Fruit fly (Drosophila melanogaster) whole organism, embryonic: ENCODE results near the gene Patr-1.

ENCODE experiments used
- Abd-B ChIP-seq: fragments of 200-800 bp; sonication (Bioruptor generic); optimal IDR thresholded peaks from 2 replicates; lab custom pipeline; 2018; ENCODE audit warnings: missing biosample characterization, mild to moderate bottlenecking, missing genetic modification characterization, moderate library complexity
- CG10654 ChIP-seq: fragments of 200-800 bp; sonication (Bioruptor generic); optimal IDR thresholded peaks from 2 replicates; lab custom pipeline; 2016; ENCODE audit warnings: missing biosample characterization, missing genetic modification characterization
- CG11085 ChIP-seq: fragments of 200-800 bp; sonication (Bioruptor generic); IDR thresholded peaks from 2 replicates; pipeline ENCODE4 v1.3.6; 2022; ENCODE audit warnings: missing biosample characterization, missing genetic modification characterization
- CG11695 ChIP-seq: fragments of 200-800 bp; sonication (Bioruptor generic); IDR thresholded peaks from 3 replicates; pipeline ENCODE4 v1.3.6; 2022; ENCODE audit warnings: missing biosample characterization, missing genetic modification characterization
- CG13424 ChIP-seq: fragments of 200-800 bp; sonication (Bioruptor generic); optimal IDR thresholded peaks from 2 replicates; lab custom pipeline; 2019; ENCODE audit warnings: missing biosample characterization, mild to moderate bottlenecking, missing genetic modification characterization, moderate library complexity
- CG14710 ChIP-seq: fragments of 200-800 bp; sonication (Bioruptor generic); optimal IDR thresholded peaks from 3 replicates; lab custom pipeline; 2019; ENCODE audit warnings: missing biosample characterization, mild to moderate bottlenecking, missing genetic modification characterization, moderate library complexity
- CG15601 ChIP-seq: fragments of 200-800 bp; sonication (Bioruptor generic); optimal IDR thresholded peaks from 3 replicates; lab custom pipeline; 2019; ENCODE audit warnings: missing biosample characterization, mild to moderate bottlenecking, missing genetic modification characterization, moderate library complexity
- CG18619 ChIP-seq: fragments of 200-800 bp; sonication (Bioruptor generic); optimal IDR thresholded peaks from 3 replicates; lab custom pipeline; 2017; ENCODE audit warnings: missing biosample characterization, mild to moderate bottlenecking, missing genetic modification characterization
- CG2116 ChIP-seq: fragments of 200-800 bp; sonication (Bioruptor generic); optimal IDR thresholded peaks from 3 replicates; lab custom pipeline; 2018; ENCODE audit warnings: missing biosample characterization, mild to moderate bottlenecking, missing genetic modification characterization
- CG2712 ChIP-seq: fragments of 200-800 bp; optimal IDR thresholded peaks from 3 replicates; lab custom pipeline; 2019; ENCODE audit warnings: missing biosample characterization, mild to moderate bottlenecking, missing genetic modification characterization, moderate library complexity
- CG2889 ChIP-seq: fragments of 200-800 bp; sonication (Bioruptor generic); IDR thresholded peaks from 3 replicates; pipeline ENCODE4 v1.3.6; 2022; ENCODE audit warnings: missing biosample characterization, missing genetic modification characterization
- CG3065 ChIP-seq: fragments of 200-800 bp; sonication (Bioruptor generic); optimal IDR thresholded peaks from 2 replicates; lab custom pipeline; 2016; ENCODE audit warnings: missing biosample characterization, missing genetic modification characterization
- CG34422 ChIP-seq: fragments of 200-800 bp; sonication (Bioruptor generic); IDR thresholded peaks from 3 replicates; pipeline ENCODE4 v1.3.6; 2022; ENCODE audit warnings: missing biosample characterization, missing genetic modification characterization
- CG4424 ChIP-seq: fragments of 200-800 bp; sonication (Bioruptor generic); optimal IDR thresholded peaks from 3 replicates; lab custom pipeline; 2016; ENCODE audit warnings: missing biosample characterization, missing genetic modification characterization
- CG7963 ChIP-seq: fragments of 200-800 bp; sonication (Bioruptor generic); IDR thresholded peaks from 3 replicates; pipeline ENCODE4 v1.3.6; 2022; ENCODE audit warnings: missing biosample characterization, missing genetic modification characterization; ENCODE audit not compliant: partially characterized antibody
- CG8765 ChIP-seq: fragments of 200-800 bp; sonication (Bioruptor generic); IDR thresholded peaks from 2 replicates; pipeline ENCODE4 v1.3.6; 2022; ENCODE audit warnings: missing biosample characterization, missing genetic modification characterization
- Drgx ChIP-seq: fragments of 200-800 bp; sonication (Bioruptor generic); IDR thresholded peaks from 2 replicates; pipeline ENCODE4 v1.3.6; 2022; ENCODE audit warnings: missing biosample characterization, missing genetic modification characterization
- HLH4C ChIP-seq: fragments of 200-800 bp; sonication (Bioruptor generic); IDR thresholded peaks from 3 replicates; pipeline ENCODE4 v1.3.6; 2022; ENCODE audit warnings: missing biosample characterization, missing genetic modification characterization; ENCODE audit not compliant: partially characterized antibody
- Hr3 ChIP-seq: fragments of 200-800 bp; sonication (Bioruptor generic); optimal IDR thresholded peaks from 3 replicates; lab custom pipeline; 2016; ENCODE audit warnings: missing biosample characterization, missing genetic modification characterization
- Hr78 ChIP-seq, 2 experiments: fragments of 200-800 bp in 1 of 2; fragments of >200 bp in 1 of 2; sonication (Bioruptor generic) in 1 of 2; optimal IDR thresholded peaks; 2 replicates each; lab custom pipeline; 2017 to 2019; ENCODE audit warnings: missing biosample characterization in 2 of 2, missing genetic modification characterization in 2 of 2, mild to moderate bottlenecking in 1 of 2, moderate library complexity in 1 of 2
- Lim3 ChIP-seq: fragments of 200-800 bp; sonication (Bioruptor generic); IDR thresholded peaks from 2 replicates; pipeline ENCODE4 v1.3.6; 2022; ENCODE audit warnings: missing biosample characterization, missing genetic modification characterization
- Max ChIP-seq: fragments of 200-800 bp; sonication (Bioruptor generic); optimal IDR thresholded peaks from 2 replicates; lab custom pipeline; 2016; ENCODE audit warnings: missing biosample characterization, mild to moderate bottlenecking, missing genetic modification characterization
- NFAT ChIP-seq: fragments of 200-800 bp; sonication (Bioruptor generic); IDR thresholded peaks from 2 replicates; pipeline ENCODE4 v1.3.6; 2022; ENCODE audit warnings: missing biosample characterization, missing genetic modification characterization
- Oli ChIP-seq: fragments of 200-800 bp; sonication (Bioruptor generic); optimal IDR thresholded peaks from 2 replicates; lab custom pipeline; 2018; ENCODE audit warnings: missing biosample characterization, mild to moderate bottlenecking, missing genetic modification characterization, moderate library complexity
- Ptx1 ChIP-seq: fragments of 200-800 bp; sonication (Bioruptor generic); IDR thresholded peaks from 2 replicates; pipeline ENCODE4 v1.3.6; 2022; ENCODE audit warnings: missing biosample characterization, missing genetic modification characterization
- aop ChIP-seq: fragments of 200-800 bp; sonication (Bioruptor generic); IDR thresholded peaks from 2 replicates; pipeline ENCODE4 v1.3.6; 2022; ENCODE audit warnings: missing biosample characterization, missing genetic modification characterization
- bigmax ChIP-seq: fragments of 200-800 bp; sonication (Bioruptor generic); optimal IDR thresholded peaks from 2 replicates; lab custom pipeline; 2018; ENCODE audit warnings: missing biosample characterization, mild to moderate bottlenecking, missing genetic modification characterization
- chm ChIP-seq: fragments of 200-800 bp; sonication (Bioruptor generic); IDR thresholded peaks from 2 replicates; pipeline ENCODE4 v1.3.6; 2022; ENCODE audit warnings: missing biosample characterization, missing genetic modification characterization
- chn ChIP-seq: fragments of 200-800 bp; sonication (Bioruptor generic); optimal IDR thresholded peaks from 2 replicates; lab custom pipeline; 2016; ENCODE audit warnings: missing biosample characterization, missing genetic modification characterization
- da ChIP-seq: fragments of 200-800 bp; sonication (Bioruptor generic); optimal IDR thresholded peaks from 2 replicates; lab custom pipeline; 2016; ENCODE audit warnings: missing biosample characterization, missing genetic modification characterization
- dmrt11E ChIP-seq: fragments of 200-800 bp; sonication (Bioruptor generic); optimal IDR thresholded peaks from 3 replicates; lab custom pipeline; 2018; ENCODE audit warnings: missing biosample characterization, mild to moderate bottlenecking, missing genetic modification characterization, moderate library complexity
- en ChIP-seq: fragments of 200-800 bp; sonication (Bioruptor generic); optimal IDR thresholded peaks from 2 replicates; lab custom pipeline; 2016; ENCODE audit warnings: missing biosample characterization, missing genetic modification characterization
- gcm ChIP-seq: fragments of 200-800 bp; sonication (Bioruptor generic); optimal IDR thresholded peaks from 2 replicates; lab custom pipeline; 2019; ENCODE audit warnings: missing biosample characterization, mild to moderate bottlenecking, missing genetic modification characterization, moderate library complexity
- jumu ChIP-seq: fragments of 200-800 bp; sonication (Bioruptor generic); optimal IDR thresholded peaks from 3 replicates; lab custom pipeline; 2016; ENCODE audit warnings: missing biosample characterization, missing genetic modification characterization
- kah ChIP-seq: fragments of 200-800 bp; sonication (Bioruptor generic); optimal IDR thresholded peaks from 2 replicates; lab custom pipeline; 2018; ENCODE audit warnings: missing biosample characterization, mild to moderate bottlenecking, missing genetic modification characterization
- klu ChIP-seq: fragments of 200-800 bp; sonication (Bioruptor generic); IDR thresholded peaks from 2 replicates; pipeline ENCODE4 v1.3.6; 2022; ENCODE audit warnings: missing biosample characterization, missing genetic modification characterization
- lola ChIP-seq, 3 experiments: fragments of >200 bp in 2 of 3; fragments of 200-800 bp in 1 of 3; sonication (Bioruptor generic) in 1 of 3; optimal IDR thresholded peaks; 2 replicates each; lab custom pipeline; 2017 to 2019; ENCODE audit warnings: missing biosample characterization in 3 of 3, missing genetic modification characterization in 3 of 3, mild to moderate bottlenecking in 1 of 3, moderate library complexity in 1 of 3
- mam ChIP-seq: fragments of 200-800 bp; sonication (Bioruptor generic); optimal IDR thresholded peaks from 3 replicates; lab custom pipeline; 2016; ENCODE audit warnings: missing biosample characterization, missing genetic modification characterization
- mld ChIP-seq: fragments of 200-800 bp; sonication (Bioruptor generic); IDR thresholded peaks from 3 replicates; pipeline ENCODE4 v1.3.6; 2022; ENCODE audit warnings: missing biosample characterization, missing genetic modification characterization; ENCODE audit not compliant: partially characterized antibody
- nerfin-1 ChIP-seq: fragments of 200-800 bp; sonication (Bioruptor generic); optimal IDR thresholded peaks from 3 replicates; lab custom pipeline; 2019; ENCODE audit warnings: missing biosample characterization, mild to moderate bottlenecking, missing genetic modification characterization, moderate library complexity
- pum ChIP-seq: fragments of 200-800 bp; sonication (Bioruptor generic); optimal IDR thresholded peaks from 2 replicates; lab custom pipeline; 2016; ENCODE audit warnings: missing biosample characterization, missing genetic modification characterization
- ssp ChIP-seq: fragments of 200-800 bp; sonication (Bioruptor generic); IDR thresholded peaks from 2 replicates; pipeline ENCODE4 v1.3.6; 2022; ENCODE audit warnings: missing biosample characterization, missing genetic modification characterization
- stwl ChIP-seq: fragments of 200-800 bp; sonication (Bioruptor generic); optimal IDR thresholded peaks from 3 replicates; lab custom pipeline; 2018; ENCODE audit warnings: missing biosample characterization, mild to moderate bottlenecking, missing genetic modification characterization, moderate library complexity
- tup ChIP-seq: fragments of 200-800 bp; sonication (Bioruptor generic); optimal IDR thresholded peaks from 2 replicates; lab custom pipeline; 2016; ENCODE audit warnings: missing biosample characterization, mild to moderate bottlenecking, missing genetic modification characterization, moderate library complexity
- twi ChIP-seq: fragments of 200-800 bp; optimal IDR thresholded peaks from 2 replicates; lab custom pipeline; 2019; ENCODE audit warnings: missing biosample characterization, mild to moderate bottlenecking, missing genetic modification characterization, moderate library complexity
- unpg ChIP-seq: fragments of 200-800 bp; sonication (Bioruptor generic); optimal IDR thresholded peaks from 3 replicates; lab custom pipeline; 2018; ENCODE audit warnings: missing biosample characterization, mild to moderate bottlenecking, missing genetic modification characterization, moderate library complexity
- z ChIP-seq: fragments of 200-800 bp; sonication (Bioruptor generic); IDR thresholded peaks from 3 replicates; pipeline ENCODE4 v1.3.6; 2022; ENCODE audit warnings: missing biosample characterization, missing genetic modification characterization
- zfh2 ChIP-seq: fragments of 200-800 bp; sonication (Bioruptor generic); optimal IDR thresholded peaks from 2 replicates; lab custom pipeline; 2016; ENCODE audit warnings: missing biosample characterization, missing genetic modification characterization

Gene Patr-1

DNA sequence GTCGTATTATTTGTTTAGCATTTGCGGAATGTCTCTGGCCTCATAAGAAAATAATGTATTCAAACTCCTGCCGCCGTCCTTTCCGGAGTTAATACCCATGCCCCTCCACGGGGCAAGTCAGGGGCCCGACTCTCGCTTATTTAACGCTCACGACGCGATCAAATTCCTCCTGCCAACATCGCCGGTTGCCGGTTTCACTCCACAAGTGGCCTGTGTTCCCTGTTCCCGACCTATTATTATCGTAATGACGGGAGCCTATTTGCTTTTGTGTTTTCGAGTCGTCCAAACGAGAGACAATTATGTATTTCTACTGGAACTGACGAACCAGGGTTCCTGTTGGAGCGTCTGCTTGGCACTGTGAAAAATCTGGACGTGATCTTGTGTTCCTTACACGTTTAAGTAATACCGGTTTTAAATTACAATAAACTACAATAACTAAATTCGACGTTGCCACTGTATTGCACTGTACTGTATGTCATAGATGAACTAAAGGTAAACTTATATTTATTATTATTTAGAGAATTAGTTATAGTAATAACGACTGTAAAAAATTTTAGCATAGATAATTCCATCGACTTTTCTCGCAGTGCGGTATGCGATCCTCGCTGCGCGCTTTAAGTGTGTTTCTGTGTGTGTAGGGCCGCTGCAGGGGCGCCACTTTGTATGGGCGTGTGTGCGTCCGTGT lies 9.2 kb downstream of the Patr-1 start (continued):
- TF ChIP-seq Drgx (GFP tag; lab: Robert Waterston, UW) (peak; percentile 12; the same call in 1 of the 2 replicates), Ptx1 (no peak), jumu (GFP tag; lab: Kevin White, UChicago) (peak; percentile 10), CG3065 (no peak), Hr3 (GFP tag; lab: Kevin White, UChicago) (peak; percentile 39), pum (GFP tag; lab: Kevin White, UChicago) (peak; percentile 25), zfh2 (GFP tag; lab: Kevin White, UChicago) (no peak), CG34422 (GFP tag; lab: Robert Waterston, UW) (peak; percentile 68; the same call in 2 of the 3 replicates), Hr78 (GFP tag; optimal IDR thresholded peaks at IDR 0.05; lab: Kevin White, UChicago) (no peak), lola (GFP tag; optimal IDR thresholded peaks at IDR 0.05; lab: Kevin White, UChicago) (peak in 1 of 3 experiments; percentile 88), Lim3 (GFP tag; lab: Robert Waterston, UW) (no peak), CG11085 (GFP tag; lab: Robert Waterston, UW) (no peak), CG14710 (tag; lab: Kevin White, UChicago) (peak; percentile 79), twi (tag; lab: Kevin White, UChicago) (peak; percentile 71), CG11695 (GFP tag; lab: Robert Waterston, UW) (peak; percentile 18; the same call in 1 of the 3 replicates), chn (peak; percentile 29), stwl (tag; lab: Kevin White, UChicago) (no peak), klu (no peak), nerfin-1 (peak; percentile 7), CG7963 (no peak), dmrt11E (tag; lab: Kevin White, UChicago) (peak; percentile 92), CG4424 (GFP tag; lab: Kevin White, UChicago) (peak; percentile 63), bigmax (GFP tag; lab: Kevin White, UChicago) (no peak), CG13424 (tag; lab: Kevin White, UChicago) (peak; percentile 33), mld (GFP tag; lab: Robert Waterston, UW) (no peak), z (GFP tag; lab: Robert Waterston, UW) (0 out of 3 replicates have a peak, but pooled peaks have one; percentile 7), unpg (peak; percentile 41), chm (GFP tag; lab: Robert Waterston, UW) (no peak), CG10654 (peak; percentile 1), CG2116 (GFP tag; lab: Kevin White, UChicago) (peak; percentile 3), en (no peak), mam (GFP tag; lab: Kevin White, UChicago) (no peak), NFAT (0 out of 2 replicates have a peak, but pooled peaks have one; percentile 19), CG8765 (GFP tag; lab: Robert Waterston, UW) (peak; percentile 68), CG2889 (no peak), HLH4C (GFP tag; lab: Robert Waterston, UW) (peak; percentile 28; the same call in 1 of the 3 replicates), Oli (tag; lab: Kevin White, UChicago) (peak; percentile 32), ssp (GFP tag; lab: Robert Waterston, UW) (0 out of 2 replicates have a peak, but pooled peaks have one; percentile 15), CG15601 (tag; lab: Kevin White, UChicago) (peak; percentile 12), Max (GFP tag; lab: Kevin White, UChicago) (peak; percentile 18), CG18619 (peak; percentile 6), Abd-B (peak; percentile 23), kah (peak; percentile 79), CG2712 (tag; lab: Kevin White, UChicago) (peak; percentile 87), da (GFP tag; lab: Kevin White, UChicago) (no peak), gcm (GFP tag; lab: Kevin White, UChicago) (peak; percentile 67), tup (GFP tag; lab: Kevin White, UChicago) (peak; percentile 18), aop (GFP tag; lab: Robert Waterston, UW) (no peak)
